Fruit fly (Drosophila melanogaster) whole organism, wandering third instar larva: ENCODE measurements around the gene Peritrophin-15b.

Experiments used
- Abd-B ChIP-seq: fragments of >200 bp; optimal IDR thresholded peaks from 2 replicates; lab custom pipeline; 2017; ENCODE audit warnings: missing biosample characterization, missing genetic modification characterization
- CG32264 ChIP-seq: fragments of 200-800 bp; sonication (Bioruptor generic); optimal IDR thresholded peaks from 2 replicates; lab custom pipeline; 2016; ENCODE audit warnings: missing biosample characterization, missing genetic modification characterization
- CrebA ChIP-seq: fragments of 200-800 bp; sonication (Bioruptor generic); optimal IDR thresholded peaks from 2 replicates; lab custom pipeline; 2016; ENCODE audit warnings: missing biosample characterization, mild to moderate bottlenecking, missing genetic modification characterization, borderline replicate concordance
- Dfd ChIP-seq: fragments of >200 bp; optimal IDR thresholded peaks from 2 replicates; lab custom pipeline; 2017; ENCODE audit warnings: missing biosample characterization, missing genetic modification characterization
- Dif ChIP-seq: fragments of 200-275, 200-300 bp; sonication (Bioruptor generic); optimal IDR thresholded peaks from 2 replicates; lab custom pipeline; 2018; ENCODE audit warnings: missing biosample characterization, missing genetic modification characterization; ENCODE audit not compliant: partially characterized antibody
- GATAd ChIP-seq: sonication (Bioruptor generic); optimal IDR thresholded peaks from 2 replicates; lab custom pipeline; 2016; ENCODE audit warnings: missing biosample characterization, missing genetic modification characterization
- HLH106 ChIP-seq: fragments of 200-800 bp; optimal IDR thresholded peaks from 3 replicates; lab custom pipeline; 2019; ENCODE audit warnings: missing biosample characterization, mild to moderate bottlenecking, missing genetic modification characterization, moderate library complexity
- Hnf4 ChIP-seq: fragments of 200-800 bp; sonication (Bioruptor generic); optimal IDR thresholded peaks from 2 replicates; lab custom pipeline; 2016; ENCODE audit warnings: missing biosample characterization, mild to moderate bottlenecking, missing genetic modification characterization
- Hr83 ChIP-seq: fragments of 200-300 bp; sonication (Bioruptor generic); optimal IDR thresholded peaks from 2 replicates; lab custom pipeline; 2016; ENCODE audit warnings: missing biosample characterization, mild to moderate bottlenecking, missing genetic modification characterization, moderate library complexity; ENCODE audit not compliant: poor library complexity, severe bottlenecking
- Mio ChIP-seq: sonication (Bioruptor generic); optimal IDR thresholded peaks from 2 replicates; lab custom pipeline; 2016; ENCODE audit warnings: missing biosample characterization, missing genetic modification characterization
- Myc ChIP-seq: fragments of >200 bp; optimal IDR thresholded peaks from 2 replicates; lab custom pipeline; 2017
- N ChIP-seq: fragments of >200 bp; optimal IDR thresholded peaks from 2 replicates; lab custom pipeline; 2018; ENCODE audit warnings: missing biosample characterization, missing external identifiers, missing genetic modification characterization
- Rel ChIP-seq, 2 experiments: fragments of 200-800 bp; sonication (Bioruptor generic) in 1 of 2; optimal IDR thresholded peaks; 2 replicates in 1 of 2; 3 replicates in 1 of 2; lab custom pipeline; 2016 to 2019; ENCODE audit warnings: mild to moderate bottlenecking in 2 of 2, missing biosample characterization in 2 of 2, missing genetic modification characterization in 2 of 2, moderate library complexity in 1 of 2
- Sp1 ChIP-seq: fragments of 200-800 bp; sonication (Bioruptor generic); optimal IDR thresholded peaks from 3 replicates; lab custom pipeline; 2019; ENCODE audit warnings: missing biosample characterization, mild to moderate bottlenecking, missing genetic modification characterization, moderate library complexity
- Vsx2 ChIP-seq: fragments of 200-300, 225-300 bp; sonication (Bioruptor generic); optimal IDR thresholded peaks from 2 replicates; lab custom pipeline; 2018; ENCODE audit warnings: missing biosample characterization, missing genetic modification characterization; ENCODE audit not compliant: partially characterized antibody
- br ChIP-seq: fragments of 200-800 bp; sonication (Bioruptor generic); optimal IDR thresholded peaks from 2 replicates; lab custom pipeline; 2016; ENCODE audit warnings: missing biosample characterization, missing genetic modification characterization
- brk ChIP-seq: fragments of 200-800 bp; sonication (Bioruptor generic); optimal IDR thresholded peaks from 2 replicates; lab custom pipeline; 2016; ENCODE audit warnings: missing biosample characterization, mild to moderate bottlenecking, missing genetic modification characterization
- dl ChIP-seq, 2 experiments: fragments of 175-275, 200-275 bp in 1 of 2; fragments of 200-275 bp in 1 of 2; sonication (Bioruptor generic); optimal IDR thresholded peaks; lab custom pipeline; 2018; ENCODE audit warnings: mild to moderate bottlenecking in 2 of 2, missing biosample characterization in 2 of 2, missing genetic modification characterization in 2 of 2, moderate library complexity in 2 of 2; ENCODE audit not compliant: partially characterized antibody in 2 of 2, insufficient read depth in 1 of 2
- dmrt93B ChIP-seq: fragments of 200-800 bp; sonication (Bioruptor generic); optimal IDR thresholded peaks from 2 replicates; lab custom pipeline; 2018; ENCODE audit warnings: missing biosample characterization, mild to moderate bottlenecking, missing genetic modification characterization
- dsf ChIP-seq: sonication (Bioruptor generic); optimal IDR thresholded peaks from 2 replicates; lab custom pipeline; 2016; ENCODE audit warnings: missing biosample characterization, missing genetic modification characterization, borderline replicate concordance
- ey ChIP-seq: fragments of 200-800 bp; sonication (Bioruptor generic); optimal IDR thresholded peaks from 2 replicates; lab custom pipeline; 2016; ENCODE audit warnings: missing biosample characterization, missing genetic modification characterization
- foxo ChIP-seq, 2 experiments: fragments of 200-800 bp; sonication (Bioruptor generic); optimal IDR thresholded peaks; 2 replicates in 1 of 2; 3 replicates in 1 of 2; lab custom pipeline; 2016 to 2017; ENCODE audit warnings: missing biosample characterization in 2 of 2, missing genetic modification characterization in 2 of 2
- fru ChIP-seq: fragments of 200-800 bp; sonication (Bioruptor generic); optimal IDR thresholded peaks from 3 replicates; lab custom pipeline; 2016; ENCODE audit warnings: missing biosample characterization, mild to moderate bottlenecking, missing genetic modification characterization
- h ChIP-seq: fragments of 200-800 bp; sonication (Bioruptor generic); optimal IDR thresholded peaks from 3 replicates; lab custom pipeline; 2016; ENCODE audit warnings: missing biosample characterization, mild to moderate bottlenecking, missing genetic modification characterization
- jim ChIP-seq: fragments of 175-275, 200-325 bp; sonication (Bioruptor generic); optimal IDR thresholded peaks from 2 replicates; lab custom pipeline; 2016; ENCODE audit warnings: missing biosample characterization, mild to moderate bottlenecking, missing genetic modification characterization
- lola ChIP-seq: fragments of >200 bp; optimal IDR thresholded peaks from 2 replicates; lab custom pipeline; 2017; ENCODE audit warnings: missing biosample characterization, missing genetic modification characterization
- pan ChIP-seq: fragments of >200 bp; optimal IDR thresholded peaks from 2 replicates; lab custom pipeline; 2017
- psq ChIP-seq: fragments of 200-800 bp; sonication (Bioruptor generic); optimal IDR thresholded peaks from 3 replicates; lab custom pipeline; 2017; ENCODE audit warnings: missing biosample characterization, mild to moderate bottlenecking, missing genetic modification characterization, moderate library complexity
- rgr ChIP-seq: fragments of 200-800 bp; sonication (Bioruptor generic); optimal IDR thresholded peaks from 3 replicates; lab custom pipeline; 2016; ENCODE audit warnings: missing biosample characterization, mild to moderate bottlenecking, missing genetic modification characterization
- sage ChIP-seq: fragments of 200-800 bp; sonication (Bioruptor generic); optimal IDR thresholded peaks from 2 replicates; lab custom pipeline; 2016; ENCODE audit warnings: missing biosample characterization, mild to moderate bottlenecking, missing genetic modification characterization
- sv ChIP-seq: fragments of 200-800 bp; sonication (Bioruptor generic); optimal IDR thresholded peaks from 3 replicates; lab custom pipeline; 2016; ENCODE audit warnings: missing biosample characterization, missing genetic modification characterization
- tai ChIP-seq: sonication (Bioruptor generic); optimal IDR thresholded peaks from 2 replicates; lab custom pipeline; 2016; ENCODE audit warnings: missing biosample characterization, missing genetic modification characterization
- usp ChIP-seq: fragments of >200 bp; optimal IDR thresholded peaks from 2 replicates; lab custom pipeline; 2017; ENCODE audit warnings: missing biosample characterization, missing genetic modification characterization
- woc ChIP-seq: sonication (Bioruptor generic); optimal IDR thresholded peaks from 2 replicates; lab custom pipeline; 2016; ENCODE audit warnings: missing biosample characterization, mild to moderate bottlenecking, missing genetic modification characterization

Gene Peritrophin-15b

dm6 chr2L:8423460-8424089, 28.8 kb upstream of the Peritrophin-15b start (continued):
- TF ChIP-seq Myc (peak; percentile 59), pan (no peak), usp (GFP tag; lab: Kevin White, UChicago) (no peak)

dm6 chr2L:8423047-8423446, 28.3 kb upstream of the Peritrophin-15b start:
- TF ChIP-seq Myc (no peak), rgr (no peak), tai (GFP tag; lab: Kevin White, UChicago) (no peak), CrebA (GFP tag; lab: Kevin White, UChicago) (no peak), Sp1 (GFP tag; lab: Kevin White, UChicago) (no peak), lola (GFP tag; lab: Kevin White, UChicago) (no peak), foxo (GFP tag; optimal IDR thresholded peaks at IDR 0.05; lab: Kevin White, UChicago) (no peak), pan (no peak), ey (GFP tag; lab: Kevin White, UChicago) (no peak), Rel (GFP tag; optimal IDR thresholded peaks at IDR 0.05; lab: Kevin White, UChicago) (no peak), Rel (tag; optimal IDR thresholded peaks at IDR 0.05; lab: Kevin White, UChicago) (no peak), Mio (GFP tag; lab: Kevin White, UChicago) (no peak)
- TF ChIP-seq, all 38 proteins: peak for 0

DNA sequence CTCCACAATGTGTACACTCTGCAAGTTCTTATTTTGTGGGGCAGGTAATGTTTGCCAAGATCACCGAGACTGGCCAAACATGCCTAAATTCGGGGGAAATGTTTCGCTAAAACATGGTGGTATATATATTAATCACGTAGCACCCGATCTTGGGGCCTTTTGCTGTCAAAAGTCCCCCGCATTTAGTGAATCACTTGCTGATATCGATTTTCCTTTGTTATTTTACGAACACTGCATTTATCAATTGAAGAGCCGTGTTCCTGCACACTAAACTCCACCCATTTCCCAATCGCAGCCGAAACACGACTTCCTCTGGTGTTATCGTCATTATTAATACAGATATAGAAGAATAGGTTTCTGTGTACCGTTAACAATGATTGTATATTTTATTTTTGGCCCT, 27.0 kb upstream of the Peritrophin-15b start:
- TF ChIP-seq Rel (GFP tag; optimal IDR thresholded peaks at IDR 0.05; lab: Kevin White, UChicago) (no peak), Rel (tag; optimal IDR thresholded peaks at IDR 0.05; lab: Kevin White, UChicago) (peak; percentile 92), Vsx2 (GFP tag; lab: Kevin White, UChicago) (no peak)
- TF ChIP-seq, all 38 proteins: peak for 1

- TF ChIP-seq jim (GFP tag; lab: Kevin White, UChicago) (no peak), br (GFP tag; lab: Kevin White, UChicago) (no peak), psq (GFP tag; lab: Kevin White, UChicago) (peak; percentile 59), foxo (GFP tag; optimal IDR thresholded peaks at IDR 0.05; lab: Kevin White, UChicago) (no peak), sage (no peak), Dif (GFP tag; lab: Kevin White, UChicago) (peak; percentile 76), pan (no peak), Sp1 (GFP tag; lab: Kevin White, UChicago) (no peak), HLH106 (tag; lab: Kevin White, UChicago) (no peak), Vsx2 (GFP tag; lab: Kevin White, UChicago) (peak; percentile 76), dl (GFP tag; optimal IDR thresholded peaks at IDR 0.05; lab: Kevin White, UChicago; ENCODE audit: insufficient read depth in 1 of 2, partially characterized antibody in 2 of 2) (peak; percentile 31 to 83)
These were observed 25.7 kb upstream of the Peritrophin-15b start for dm6 chr2L:8420259-8420930.

dm6 chr2L:8419382-8419940, 24.7 kb upstream of the Peritrophin-15b start:
- TF ChIP-seq foxo (GFP tag; optimal IDR thresholded peaks at IDR 0.05; lab: Kevin White, UChicago) (no peak), CG32264 (no peak), psq (GFP tag; lab: Kevin White, UChicago) (peak; percentile 85), brk (GFP tag; lab: Kevin White, UChicago) (no peak), sv (no peak), Hnf4 (GFP tag; lab: Kevin White, UChicago) (no peak), GATAd (GFP tag; lab: Kevin White, UChicago) (no peak), woc (no peak), dmrt93B (GFP tag; lab: Kevin White, UChicago) (no peak), CrebA (GFP tag; lab: Kevin White, UChicago) (no peak), Hr83 (GFP tag; lab: Kevin White, UChicago) (no peak), Myc (no peak), fru (GFP tag; lab: Kevin White, UChicago) (no peak), dsf (GFP tag; lab: Kevin White, UChicago) (no peak), h (GFP tag; lab: Kevin White, UChicago) (no peak), HLH106 (tag; lab: Kevin White, UChicago) (no peak), lola (GFP tag; lab: Kevin White, UChicago) (no peak), Abd-B (GFP tag; lab: Kevin White, UChicago) (no peak), rgr (no peak), Vsx2 (GFP tag; lab: Kevin White, UChicago) (no peak), N (GFP tag; lab: Kevin White, UChicago) (no peak), Rel (GFP tag; optimal IDR thresholded peaks at IDR 0.05; lab: Kevin White, UChicago) (no peak), Rel (tag; optimal IDR thresholded peaks at IDR 0.05; lab: Kevin White, UChicago) (peak; percentile 89), Sp1 (GFP tag; lab: Kevin White, UChicago) (peak; percentile 27), dl (GFP tag; optimal IDR thresholded peaks at IDR 0.05; lab: Kevin White, UChicago; ENCODE audit: insufficient read depth in 1 of 2, partially characterized antibody in 2 of 2) (peak in 1 of 2 experiments; percentile 24), Dif (GFP tag; lab: Kevin White, UChicago) (no peak), Dfd (GFP tag; lab: Kevin White, UChicago) (peak; percentile 21)
